Fruit fly (Drosophila melanogaster): Measurements from ENCODE around the gene CG3437.

Gene CG3437

dm6 chr3L:9455819-9456388 is 1.6 kb downstream of the CG3437 start, which contains the start of the genes phol and CG3552 (continued):
- no peak for TF ChIP-seq zfh1 (GFP tag; IDR thresholded peaks at IDR 0.05)
- peak; percentile 98 for TF ChIP-seq CG5245 (GFP tag; optimal IDR thresholded peaks at IDR 0.05)
- TF ChIP-seq CG33557 (GFP tag; optimal IDR thresholded peaks at IDR 0.05) = no peak
- no peak for TF ChIP-seq Hr78 (GFP tag; optimal IDR thresholded peaks at IDR 0.05)
- TF ChIP-seq br (optimal IDR thresholded peaks at IDR 0.05) = no peak
- no peak for TF ChIP-seq Antp (GFP tag; optimal IDR thresholded peaks at IDR 0.05)
- TF ChIP-seq CG11456 (GFP tag; IDR thresholded peaks at IDR 0.05) = no peak
- TF ChIP-seq NfI (GFP tag; optimal IDR thresholded peaks at IDR 0.05) = no peak
- peak; percentile 48 for TF ChIP-seq CG10267 (tag; optimal IDR thresholded peaks at IDR 0.05)
- no peak for TF ChIP-seq CG11696 (GFP tag; IDR thresholded peaks at IDR 0.05)
- TF ChIP-seq luna (GFP tag; optimal IDR thresholded peaks at IDR 0.05) = no peak
- TF ChIP-seq dysf (GFP tag; IDR thresholded peaks at IDR 0.05) = no peak
- TF ChIP-seq cwo (GFP tag; optimal IDR thresholded peaks at IDR 0.05) = no peak
- TF ChIP-seq ken (GFP tag; IDR thresholded peaks at IDR 0.05) = no peak
- TF ChIP-seq Dll (GFP tag; IDR thresholded peaks at IDR 0.05; ENCODE audit: partially characterized antibody) = peak; percentile 52; the same call in 1 of the 4 replicates
- peak; percentile 20 for TF ChIP-seq bab2 (GFP tag; optimal IDR thresholded peaks at IDR 0.05)
- TF ChIP-seq CG15514 (GFP tag; optimal IDR thresholded peaks at IDR 0.05) = peak; percentile 54
- no peak for TF ChIP-seq Blimp-1 (GFP tag; optimal IDR thresholded peaks at IDR 0.05)
- TF ChIP-seq CrebB (tag; optimal IDR thresholded peaks at IDR 0.05) = no peak
- no peak for TF ChIP-seq sqz (GFP tag; optimal IDR thresholded peaks at IDR 0.05)
- TF ChIP-seq Stat92E (GFP tag; optimal IDR thresholded peaks at IDR 0.05) = no peak
- TF ChIP-seq esg (GFP tag; conservative IDR thresholded peaks at IDR 0.05) = no peak
- no peak for TF ChIP-seq Meics (GFP tag; optimal IDR thresholded peaks at IDR 0.05)
- peak; percentile 61 for TF ChIP-seq abd-A (tag; optimal IDR thresholded peaks at IDR 0.05)
- no peak for TF ChIP-seq seq (GFP tag; IDR thresholded peaks at IDR 0.05)
- TF ChIP-seq croc (GFP tag; conservative IDR thresholded peaks at IDR 0.05) = no peak
- no peak for TF ChIP-seq CG1024 (GFP tag; IDR thresholded peaks at IDR 0.05)
- peak; percentile 88 for TF ChIP-seq MESR4 (GFP tag; optimal IDR thresholded peaks at IDR 0.05)
- no peak for TF ChIP-seq CG31365 (tag; optimal IDR thresholded peaks at IDR 0.05)
- no peak for TF ChIP-seq Mes4 (GFP tag; optimal IDR thresholded peaks at IDR 0.05)
- TF ChIP-seq CG4820 (GFP tag; optimal IDR thresholded peaks at IDR 0.05) = no peak
- TF ChIP-seq fu2 (GFP tag; optimal IDR thresholded peaks at IDR 0.05) = peak; percentile 18
- peak; percentile 16 for TF ChIP-seq CG2712 (tag; optimal IDR thresholded peaks at IDR 0.05)
- no peak for TF ChIP-seq H2.0 (GFP tag; IDR thresholded peaks at IDR 0.05)
- no peak for TF ChIP-seq dimm (GFP tag; IDR thresholded peaks at IDR 0.05)
- no peak for TF ChIP-seq Optix (GFP tag; IDR thresholded peaks at IDR 0.05)
- TF ChIP-seq Ets97D (GFP tag; optimal IDR thresholded peaks at IDR 0.05) = peak; percentile 41
- TF ChIP-seq CG4424 (GFP tag; optimal IDR thresholded peaks at IDR 0.05) = no peak
- TF ChIP-seq CG4730 (GFP tag; IDR thresholded peaks at IDR 0.05) = no peak
- peak; percentile 7 for TF ChIP-seq PHDP (tag; optimal IDR thresholded peaks at IDR 0.05)
- TF ChIP-seq CG7271 (tag; optimal IDR thresholded peaks at IDR 0.05) = no peak
- no peak for TF ChIP-seq exex (tag; optimal IDR thresholded peaks at IDR 0.05)
- TF ChIP-seq pita (GFP tag; optimal IDR thresholded peaks at IDR 0.05) = no peak
- TF ChIP-seq CG31388 (GFP tag; optimal IDR thresholded peaks at IDR 0.05) = no peak
- TF ChIP-seq onecut (GFP tag; IDR thresholded peaks at IDR 0.05) = no peak
- TF ChIP-seq zen (tag; optimal IDR thresholded peaks at IDR 0.05) = no peak
- no peak for TF ChIP-seq dmrt99B (tag; optimal IDR thresholded peaks at IDR 0.05)
- no peak for TF ChIP-seq da (GFP tag; optimal IDR thresholded peaks at IDR 0.05)
- TF ChIP-seq Ets65A (GFP tag) = no peak
- peak; percentile 10 for TF ChIP-seq CG13424 (tag; optimal IDR thresholded peaks at IDR 0.05)
- TF ChIP-seq cad (GFP tag; optimal IDR thresholded peaks at IDR 0.05) = no peak
